Worm (Caenorhabditis elegans): ENCODE measurements around the gene agt-1.

The agt-1 gene

ce11 chrIV:13393246-13393716, 24.1 kb upstream of the agt-1 start (continued):
- no peak for TF ChIP-seq ceh-100 (GFP tag; IDR thresholded peaks at IDR 0.05)
- TF ChIP-seq ceh-79 (tag; optimal IDR thresholded peaks at IDR 0.05), result no peak
- TF ChIP-seq madf-3 (GFP tag; IDR thresholded peaks at IDR 0.05), result no peak
- TF ChIP-seq ccch-3 (GFP tag; optimal IDR thresholded peaks at IDR 0.05), result no peak
- no peak for TF ChIP-seq aptf-2 (GFP tag; conservative IDR thresholded peaks at IDR 0.05)
- no peak for TF ChIP-seq akir-1 (GFP tag; optimal IDR thresholded peaks at IDR 0.05)
- TF ChIP-seq ama-1 (optimal IDR thresholded peaks at IDR 0.05), result no peak
- no peak for TF ChIP-seq ama-1 (GFP tag; optimal IDR thresholded peaks at IDR 0.05)
- TF ChIP-seq snpc-4 (GFP tag; optimal IDR thresholded peaks at IDR 0.05), result no peak
- TF ChIP-seq snpc-4 (tag; optimal IDR thresholded peaks at IDR 0.05), result peak in 1 of 4 experiments; percentile 0
- no peak; the same call in 1 of the 2 replicates for TF ChIP-seq cebp-1 (GFP tag; IDR thresholded peaks at IDR 0.05)
- TF ChIP-seq cebp-1 (tag; optimal IDR thresholded peaks at IDR 0.05), result peak; percentile 34
- no peak for TF ChIP-seq hsf-1 (GFP tag; IDR thresholded peaks at IDR 0.05)
- no peak for TF ChIP-seq ceh-58 (GFP tag; IDR thresholded peaks at IDR 0.05)
- TF ChIP-seq T26A5.8 (tag; optimal IDR thresholded peaks at IDR 0.05), result no peak
- 0 out of 2 replicates have a peak, but pooled peaks have one; percentile 41 for TF ChIP-seq Y53G8AR.9 (GFP tag; conservative IDR thresholded peaks at IDR 0.05)
- no peak for TF ChIP-seq Y53F4B.3 (GFP tag; IDR thresholded peaks at IDR 0.05)
- TF ChIP-seq die-1 (tag; optimal IDR thresholded peaks at IDR 0.05), result no peak
- TF ChIP-seq K11D2.4 (GFP tag; IDR thresholded peaks at IDR 0.05), result 0 out of 2 replicates have a peak, but pooled peaks have one; percentile 12
- TF ChIP-seq C06A6.2 (GFP tag; conservative IDR thresholded peaks at IDR 0.05), result no peak
- TF ChIP-seq ztf-22 (GFP tag; optimal IDR thresholded peaks at IDR 0.05), result peak; percentile 38
- TF ChIP-seq repo-1 (tag; optimal IDR thresholded peaks at IDR 0.05), result no peak
- TF ChIP-seq nfyb-1 (GFP tag; IDR thresholded peaks at IDR 0.05), result peak; percentile 69
- no peak for TF ChIP-seq snpc-1.3 (tag; optimal IDR thresholded peaks at IDR 0.05; ENCODE audit: insufficient read depth)
- no peak for TF ChIP-seq efl-1 (GFP tag; optimal IDR thresholded peaks at IDR 0.05)
- TF ChIP-seq pbrm-1 (GFP tag; IDR thresholded peaks at IDR 0.05), result no peak
- no peak for TF ChIP-seq Y79H2A.3 (GFP tag; conservative IDR thresholded peaks at IDR 0.05)
- peak; percentile 53 for TF ChIP-seq nhr-90 (tag; optimal IDR thresholded peaks at IDR 0.05)
- TF ChIP-seq ceh-91 (GFP tag; IDR thresholded peaks at IDR 0.05), result no peak
- TF ChIP-seq ZK185.1 (tag; optimal IDR thresholded peaks at IDR 0.05; ENCODE audit: poor library complexity, severe bottlenecking), result no peak
- TF ChIP-seq Y95B8A.8 (GFP tag; IDR thresholded peaks at IDR 0.05), result no peak
- no peak for TF ChIP-seq Y67H2A.10 (GFP tag; conservative IDR thresholded peaks at IDR 0.05)
- TF ChIP-seq hrde-1 (tag; optimal IDR thresholded peaks at IDR 0.05; ENCODE audit: borderline replicate concordance), result no peak
- TF ChIP-seq C17E4.6 (GFP tag; IDR thresholded peaks at IDR 0.05), result no peak
- TF ChIP-seq K12H6.12 (tag; optimal IDR thresholded peaks at IDR 0.05), result no peak
- no peak for TF ChIP-seq ztf-28 (GFP tag; IDR thresholded peaks at IDR 0.05)
- no peak for TF ChIP-seq ekl-4 (GFP tag; IDR thresholded peaks at IDR 0.05)
- no peak for TF ChIP-seq Y56A3A.18 (GFP tag; IDR thresholded peaks at IDR 0.05)
- no peak for TF ChIP-seq T07F8.4 (tag; optimal IDR thresholded peaks at IDR 0.05)
- no peak for TF ChIP-seq tbx-9 (tag; optimal IDR thresholded peaks at IDR 0.05; ENCODE audit: borderline replicate concordance)
- no peak for TF ChIP-seq lsy-27 (tag; optimal IDR thresholded peaks at IDR 0.05; ENCODE audit: borderline replicate concordance, insufficient read depth)
- no peak for TF ChIP-seq chd-7 (tag; optimal IDR thresholded peaks at IDR 0.05)
- TF ChIP-seq pha-4 (tag; optimal IDR thresholded peaks at IDR 0.05), result no peak
- no peak for TF ChIP-seq hlh-12 (tag; optimal IDR thresholded peaks at IDR 0.05)
- TF ChIP-seq F33H1.4 (GFP tag; IDR thresholded peaks at IDR 0.05), result no peak
- TF ChIP-seq F55B11.4 (tag; optimal IDR thresholded peaks at IDR 0.05; ENCODE audit: borderline replicate concordance, insufficient read depth), result no peak
- TF ChIP-seq gei-17 (GFP tag; optimal IDR thresholded peaks at IDR 0.05), result no peak
- no peak for TF ChIP-seq bed-1 (GFP tag; IDR thresholded peaks at IDR 0.05)
- no peak for TF ChIP-seq nhr-120 (GFP tag; IDR thresholded peaks at IDR 0.05)
